Fruit fly (Drosophila melanogaster) whole organism, wandering third instar larva: Measurements from ENCODE around the gene cno.
A peak's percentile ranks its signal among the peaks of the same experiment; 100 is the strongest.

ENCODE experiments used
- CG9705 ChIP-seq: fragments of 200-800 bp; sonication (Bioruptor generic); optimal IDR thresholded peaks from 2 replicates; lab custom pipeline; 2018; ENCODE audit warnings: missing biosample characterization, mild to moderate bottlenecking, missing genetic modification characterization
- CrebA ChIP-seq: fragments of 200-800 bp; sonication (Bioruptor generic); optimal IDR thresholded peaks from 2 replicates; lab custom pipeline; 2016; ENCODE audit warnings: missing biosample characterization, mild to moderate bottlenecking, missing genetic modification characterization, borderline replicate concordance
- Dif ChIP-seq: fragments of 200-275, 200-300 bp; sonication (Bioruptor generic); optimal IDR thresholded peaks from 2 replicates; lab custom pipeline; 2018; ENCODE audit warnings: missing biosample characterization, missing genetic modification characterization; ENCODE audit not compliant: partially characterized antibody
- GATAd ChIP-seq: sonication (Bioruptor generic); optimal IDR thresholded peaks from 2 replicates; lab custom pipeline; 2016; ENCODE audit warnings: missing biosample characterization, missing genetic modification characterization
- Hnf4 ChIP-seq: fragments of 200-800 bp; sonication (Bioruptor generic); optimal IDR thresholded peaks from 2 replicates; lab custom pipeline; 2016; ENCODE audit warnings: missing biosample characterization, mild to moderate bottlenecking, missing genetic modification characterization
- Mio ChIP-seq: sonication (Bioruptor generic); optimal IDR thresholded peaks from 2 replicates; lab custom pipeline; 2016; ENCODE audit warnings: missing biosample characterization, missing genetic modification characterization
- N ChIP-seq: fragments of >200 bp; optimal IDR thresholded peaks from 2 replicates; lab custom pipeline; 2018; ENCODE audit warnings: missing biosample characterization, missing external identifiers, missing genetic modification characterization
- OdsH ChIP-seq: fragments of 200-800 bp; sonication (Bioruptor generic); optimal IDR thresholded peaks from 2 replicates; lab custom pipeline; 2016; ENCODE audit warnings: missing biosample characterization, mild to moderate bottlenecking, missing genetic modification characterization
- Rel ChIP-seq, 2 experiments: fragments of 200-800 bp; sonication (Bioruptor generic) in 1 of 2; optimal IDR thresholded peaks; 2 replicates in 1 of 2; 3 replicates in 1 of 2; lab custom pipeline; 2016 to 2019; ENCODE audit warnings: mild to moderate bottlenecking in 2 of 2, missing biosample characterization in 2 of 2, missing genetic modification characterization in 2 of 2, moderate library complexity in 1 of 2
- Sp1 ChIP-seq: fragments of 200-800 bp; sonication (Bioruptor generic); optimal IDR thresholded peaks from 3 replicates; lab custom pipeline; 2019; ENCODE audit warnings: missing biosample characterization, mild to moderate bottlenecking, missing genetic modification characterization, moderate library complexity
- br ChIP-seq: fragments of 200-800 bp; sonication (Bioruptor generic); optimal IDR thresholded peaks from 2 replicates; lab custom pipeline; 2016; ENCODE audit warnings: missing biosample characterization, missing genetic modification characterization
- brk ChIP-seq: fragments of 200-800 bp; sonication (Bioruptor generic); optimal IDR thresholded peaks from 2 replicates; lab custom pipeline; 2016; ENCODE audit warnings: missing biosample characterization, mild to moderate bottlenecking, missing genetic modification characterization
- dl ChIP-seq, 2 experiments: fragments of 175-275, 200-275 bp in 1 of 2; fragments of 200-275 bp in 1 of 2; sonication (Bioruptor generic); optimal IDR thresholded peaks; lab custom pipeline; 2018; ENCODE audit warnings: mild to moderate bottlenecking in 2 of 2, missing biosample characterization in 2 of 2, missing genetic modification characterization in 2 of 2, moderate library complexity in 2 of 2; ENCODE audit not compliant: partially characterized antibody in 2 of 2, insufficient read depth in 1 of 2
- dmrt93B ChIP-seq: fragments of 200-800 bp; sonication (Bioruptor generic); optimal IDR thresholded peaks from 2 replicates; lab custom pipeline; 2018; ENCODE audit warnings: missing biosample characterization, mild to moderate bottlenecking, missing genetic modification characterization
- dsf ChIP-seq: sonication (Bioruptor generic); optimal IDR thresholded peaks from 2 replicates; lab custom pipeline; 2016; ENCODE audit warnings: missing biosample characterization, missing genetic modification characterization, borderline replicate concordance
- ey ChIP-seq: fragments of 200-800 bp; sonication (Bioruptor generic); optimal IDR thresholded peaks from 2 replicates; lab custom pipeline; 2016; ENCODE audit warnings: missing biosample characterization, missing genetic modification characterization
- foxo ChIP-seq, 2 experiments: fragments of 200-800 bp; sonication (Bioruptor generic); optimal IDR thresholded peaks; 2 replicates in 1 of 2; 3 replicates in 1 of 2; lab custom pipeline; 2016 to 2017; ENCODE audit warnings: missing biosample characterization in 2 of 2, missing genetic modification characterization in 2 of 2
- fru ChIP-seq: fragments of 200-800 bp; sonication (Bioruptor generic); optimal IDR thresholded peaks from 3 replicates; lab custom pipeline; 2016; ENCODE audit warnings: missing biosample characterization, mild to moderate bottlenecking, missing genetic modification characterization
- h ChIP-seq: fragments of 200-800 bp; sonication (Bioruptor generic); optimal IDR thresholded peaks from 3 replicates; lab custom pipeline; 2016; ENCODE audit warnings: missing biosample characterization, mild to moderate bottlenecking, missing genetic modification characterization
- jim ChIP-seq: fragments of 175-275, 200-325 bp; sonication (Bioruptor generic); optimal IDR thresholded peaks from 2 replicates; lab custom pipeline; 2016; ENCODE audit warnings: missing biosample characterization, mild to moderate bottlenecking, missing genetic modification characterization
- lola ChIP-seq: fragments of >200 bp; optimal IDR thresholded peaks from 2 replicates; lab custom pipeline; 2017; ENCODE audit warnings: missing biosample characterization, missing genetic modification characterization
- pan ChIP-seq: fragments of >200 bp; optimal IDR thresholded peaks from 2 replicates; lab custom pipeline; 2017
- psq ChIP-seq: fragments of 200-800 bp; sonication (Bioruptor generic); optimal IDR thresholded peaks from 3 replicates; lab custom pipeline; 2017; ENCODE audit warnings: missing biosample characterization, mild to moderate bottlenecking, missing genetic modification characterization, moderate library complexity
- rgr ChIP-seq: fragments of 200-800 bp; sonication (Bioruptor generic); optimal IDR thresholded peaks from 3 replicates; lab custom pipeline; 2016; ENCODE audit warnings: missing biosample characterization, mild to moderate bottlenecking, missing genetic modification characterization
- sage ChIP-seq: fragments of 200-800 bp; sonication (Bioruptor generic); optimal IDR thresholded peaks from 2 replicates; lab custom pipeline; 2016; ENCODE audit warnings: missing biosample characterization, mild to moderate bottlenecking, missing genetic modification characterization
- sv ChIP-seq: fragments of 200-800 bp; sonication (Bioruptor generic); optimal IDR thresholded peaks from 3 replicates; lab custom pipeline; 2016; ENCODE audit warnings: missing biosample characterization, missing genetic modification characterization
- tai ChIP-seq: sonication (Bioruptor generic); optimal IDR thresholded peaks from 2 replicates; lab custom pipeline; 2016; ENCODE audit warnings: missing biosample characterization, missing genetic modification characterization
- usp ChIP-seq: fragments of >200 bp; optimal IDR thresholded peaks from 2 replicates; lab custom pipeline; 2017; ENCODE audit warnings: missing biosample characterization, missing genetic modification characterization
- woc ChIP-seq: sonication (Bioruptor generic); optimal IDR thresholded peaks from 2 replicates; lab custom pipeline; 2016; ENCODE audit warnings: missing biosample characterization, mild to moderate bottlenecking, missing genetic modification characterization

Gene cno

dm6 chr3R:5214162-5214916 is 2.9 kb downstream of the cno start:
- TF ChIP-seq psq (peak; percentile 32), CG9705 (GFP tag; lab: Kevin White, UChicago) (no peak), sage (no peak)

- TF ChIP-seq Dif (GFP tag; lab: Kevin White, UChicago) (peak; percentile 21), lola (GFP tag; lab: Kevin White, UChicago) (no peak), Rel (GFP tag; optimal IDR thresholded peaks at IDR 0.05; lab: Kevin White, UChicago) (no peak), Rel (tag; optimal IDR thresholded peaks at IDR 0.05; lab: Kevin White, UChicago) (peak; percentile 32)
These were observed 3.9 kb downstream of the cno start for dm6 chr3R:5213309-5213708.

- TF ChIP-seq Hnf4 (GFP tag; lab: Kevin White, UChicago) (no peak), lola (GFP tag; lab: Kevin White, UChicago) (no peak), tai (GFP tag; lab: Kevin White, UChicago) (no peak), Dif (GFP tag; lab: Kevin White, UChicago) (no peak), GATAd (GFP tag; lab: Kevin White, UChicago) (no peak), brk (GFP tag; lab: Kevin White, UChicago) (no peak), dmrt93B (GFP tag; lab: Kevin White, UChicago) (no peak), sv (GFP tag; lab: Kevin White, UChicago) (no peak), N (no peak), usp (GFP tag; lab: Kevin White, UChicago) (no peak), CG9705 (GFP tag; lab: Kevin White, UChicago) (no peak), OdsH (GFP tag; lab: Kevin White, UChicago) (no peak), CrebA (GFP tag; lab: Kevin White, UChicago) (no peak), ey (no peak), br (GFP tag; lab: Kevin White, UChicago) (no peak), dl (GFP tag; optimal IDR thresholded peaks at IDR 0.05; lab: Kevin White, UChicago; ENCODE audit: insufficient read depth in 1 of 2, partially characterized antibody in 2 of 2) (no peak), woc (GFP tag; lab: Kevin White, UChicago) (no peak), jim (GFP tag; lab: Kevin White, UChicago) (no peak), Mio (GFP tag; lab: Kevin White, UChicago) (no peak)
These were observed 4.5 kb downstream of the cno start for dm6 chr3R:5212759-5213053.

DNA sequence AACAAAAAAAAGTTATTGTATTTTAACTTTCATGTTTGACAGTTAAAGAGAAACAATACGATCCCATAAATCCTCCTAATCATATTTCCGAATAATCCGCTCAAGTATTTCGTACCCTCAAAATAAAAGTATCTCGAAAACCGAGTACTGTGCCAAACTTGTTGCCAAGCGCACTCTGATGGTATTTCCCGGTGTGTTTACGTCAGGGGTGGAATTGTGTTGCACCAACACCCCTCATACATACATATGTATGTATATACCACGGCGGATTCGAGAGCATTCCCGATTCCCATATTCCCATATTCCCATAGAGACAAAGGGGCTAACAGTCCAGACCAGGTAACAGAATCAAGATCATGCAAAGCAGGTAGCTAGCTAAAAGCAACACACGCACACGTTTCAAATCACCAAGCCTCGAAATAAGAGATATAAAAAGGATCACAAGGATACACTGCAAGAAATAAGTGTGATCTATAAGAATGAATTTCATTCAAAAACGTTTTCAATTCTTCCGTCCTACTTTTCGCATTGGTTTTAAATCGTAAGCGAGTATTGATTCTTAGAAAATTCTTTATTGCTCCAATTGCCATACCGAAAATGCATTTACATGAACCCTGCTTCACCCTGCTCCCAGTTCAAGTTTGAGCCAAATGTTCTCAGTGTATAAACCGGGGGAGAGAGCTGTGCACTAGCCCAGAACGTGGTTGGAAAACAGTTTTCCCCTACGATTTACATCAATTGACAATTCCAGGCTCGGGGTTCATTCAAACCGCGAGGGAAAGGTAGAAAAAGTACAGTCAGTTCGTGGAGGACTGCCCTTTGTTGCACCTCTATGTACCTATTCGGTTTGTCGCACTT is 5.1 kb downstream of the cno start:
- TF ChIP-seq ey (peak; percentile 14), usp (GFP tag; lab: Kevin White, UChicago) (no peak), Sp1 (GFP tag; lab: Kevin White, UChicago) (peak; percentile 16), h (GFP tag; lab: Kevin White, UChicago) (peak; percentile 34), fru (GFP tag; lab: Kevin White, UChicago) (peak; percentile 48), OdsH (GFP tag; lab: Kevin White, UChicago) (peak; percentile 19), foxo (GFP tag; optimal IDR thresholded peaks at IDR 0.05; lab: Kevin White, UChicago) (peak in 1 of 2 experiments; percentile 66), dsf (GFP tag; lab: Kevin White, UChicago) (no peak), sv (GFP tag; lab: Kevin White, UChicago) (peak; percentile 50)

dm6 chr3R:5211401-5211800 is 5.9 kb downstream of the cno start:
- TF ChIP-seq rgr (GFP tag; lab: Kevin White, UChicago), result no peak
- TF ChIP-seq OdsH (GFP tag; lab: Kevin White, UChicago), result no peak
- TF ChIP-seq psq, result no peak
- no peak for TF ChIP-seq pan (lab: Kevin White, UChicago)
- no peak for TF ChIP-seq fru (GFP tag; lab: Kevin White, UChicago)
- TF ChIP-seq Rel (GFP tag; optimal IDR thresholded peaks at IDR 0.05; lab: Kevin White, UChicago), result no peak
- no peak for TF ChIP-seq Rel (tag; optimal IDR thresholded peaks at IDR 0.05; lab: Kevin White, UChicago)
- no peak for TF ChIP-seq woc (GFP tag; lab: Kevin White, UChicago)
